Fruit fly (Drosophila melanogaster) whole organism, embryonic: ENCODE data around the gene zen2.

Experiments used
- Abd-B ChIP-seq: fragments of 200-800 bp; sonication (Bioruptor generic); optimal IDR thresholded peaks from 2 replicates; lab custom pipeline; 2018; ENCODE audit warnings: missing biosample characterization, mild to moderate bottlenecking, missing genetic modification characterization, moderate library complexity
- Atf6 ChIP-seq: fragments of 200-800 bp; sonication (Bioruptor generic); IDR thresholded peaks from 2 replicates; pipeline ENCODE4 v1.3.6; 2022; ENCODE audit warnings: missing biosample characterization, missing genetic modification characterization
- CG10274 ChIP-seq: fragments of 200-800 bp; sonication (Bioruptor generic); optimal IDR thresholded peaks from 3 replicates; lab custom pipeline; 2017; ENCODE audit warnings: missing biosample characterization, mild to moderate bottlenecking, missing genetic modification characterization
- CG12769 ChIP-seq: fragments of 200-800 bp; sonication (Bioruptor generic); optimal IDR thresholded peaks from 2 replicates; lab custom pipeline; 2019; ENCODE audit warnings: missing biosample characterization, mild to moderate bottlenecking, missing genetic modification characterization, moderate library complexity
- CG13287 ChIP-seq: fragments of 200-800 bp; sonication (Bioruptor generic); IDR thresholded peaks from 2 replicates; pipeline ENCODE4 v1.3.6; 2022; ENCODE audit warnings: missing biosample characterization, missing genetic modification characterization; ENCODE audit not compliant: partially characterized antibody
- CG15073 ChIP-seq: fragments of 200-800 bp; sonication (Bioruptor generic); optimal IDR thresholded peaks from 2 replicates; lab custom pipeline; 2016; ENCODE audit warnings: missing biosample characterization, missing genetic modification characterization
- CG16779 ChIP-seq: fragments of 200-800 bp; sonication (Bioruptor generic); IDR thresholded peaks from 2 replicates; pipeline ENCODE4 v1.3.6; 2022; ENCODE audit warnings: missing biosample characterization, missing genetic modification characterization
- CG17361 ChIP-seq: fragments of 200-800 bp; sonication (Bioruptor generic); IDR thresholded peaks from 3 replicates; pipeline ENCODE4 v1.3.6; 2022; ENCODE audit warnings: missing biosample characterization, missing genetic modification characterization
- CG1792 ChIP-seq: fragments of 200-800 bp; sonication (Bioruptor generic); optimal IDR thresholded peaks from 2 replicates; lab custom pipeline; 2016; ENCODE audit warnings: missing biosample characterization, missing genetic modification characterization
- CG33557 ChIP-seq: fragments of 200-800 bp; sonication (Bioruptor generic); optimal IDR thresholded peaks from 2 replicates; lab custom pipeline; 2019; ENCODE audit warnings: missing biosample characterization, mild to moderate bottlenecking, missing genetic modification characterization, moderate library complexity
- CG3995 ChIP-seq: fragments of 200-800 bp; sonication (Bioruptor generic); optimal IDR thresholded peaks from 3 replicates; lab custom pipeline; 2016; ENCODE audit warnings: missing biosample characterization, missing genetic modification characterization
- CG4404 ChIP-seq: fragments of 200-800 bp; sonication (Bioruptor generic); IDR thresholded peaks from 2 replicates; pipeline ENCODE4 v1.3.6; 2022; ENCODE audit warnings: missing biosample characterization, missing genetic modification characterization
- CG6254 ChIP-seq: fragments of 200-800 bp; sonication (Bioruptor generic); optimal IDR thresholded peaks from 3 replicates; lab custom pipeline; 2017; ENCODE audit warnings: mild to moderate bottlenecking, missing biosample characterization, missing genetic modification reagents, missing genetic modification characterization
- CG6654 ChIP-seq: fragments of 200-800 bp; sonication (Bioruptor generic); optimal IDR thresholded peaks from 2 replicates; lab custom pipeline; 2017; ENCODE audit warnings: missing biosample characterization, mild to moderate bottlenecking, missing genetic modification characterization
- CG7786 ChIP-seq: fragments of 200-800 bp; sonication (Bioruptor generic); optimal IDR thresholded peaks from 2 replicates; lab custom pipeline; 2016; ENCODE audit warnings: missing biosample characterization, missing genetic modification characterization
- CG9215 ChIP-seq: fragments of 200-800 bp; sonication (Bioruptor generic); IDR thresholded peaks from 2 replicates; pipeline ENCODE4 v1.3.6; 2022; ENCODE audit warnings: missing biosample characterization, missing genetic modification characterization
- Ets97D ChIP-seq: fragments of 200-800 bp; sonication (Bioruptor generic); optimal IDR thresholded peaks from 3 replicates; lab custom pipeline; 2016; ENCODE audit warnings: missing biosample characterization, missing genetic modification characterization
- Gsc ChIP-seq: fragments of 200-800 bp; sonication (Bioruptor generic); IDR thresholded peaks from 2 replicates; pipeline ENCODE4 v1.3.6; 2022; ENCODE audit warnings: missing biosample characterization, missing genetic modification characterization
- HLH3B ChIP-seq: fragments of 200-800 bp; sonication (Bioruptor generic); IDR thresholded peaks from 2 replicates; pipeline ENCODE4 v1.3.6; 2022; ENCODE audit warnings: missing biosample characterization, missing genetic modification characterization
- HLH4C ChIP-seq: fragments of 200-800 bp; sonication (Bioruptor generic); IDR thresholded peaks from 3 replicates; pipeline ENCODE4 v1.3.6; 2022; ENCODE audit warnings: missing biosample characterization, missing genetic modification characterization; ENCODE audit not compliant: partially characterized antibody
- Kr ChIP-seq: fragments of 200-800 bp; sonication (Bioruptor generic); optimal IDR thresholded peaks from 2 replicates; lab custom pipeline; 2017; ENCODE audit warnings: missing biosample characterization, mild to moderate bottlenecking, missing genetic modification characterization
- NFAT ChIP-seq: fragments of 200-800 bp; sonication (Bioruptor generic); IDR thresholded peaks from 2 replicates; pipeline ENCODE4 v1.3.6; 2022; ENCODE audit warnings: missing biosample characterization, missing genetic modification characterization
- NK7.1 ChIP-seq: fragments of 200-800 bp; sonication (Bioruptor generic); optimal IDR thresholded peaks from 3 replicates; lab custom pipeline; 2016; ENCODE audit warnings: missing biosample characterization, missing genetic modification characterization
- Nf-YA ChIP-seq: fragments of 200-800 bp; sonication (Bioruptor generic); IDR thresholded peaks from 2 replicates; pipeline ENCODE4 v1.3.6; 2022; ENCODE audit warnings: missing biosample characterization, missing genetic modification characterization
- Nf-YC ChIP-seq: fragments of 200-800 bp; optimal IDR thresholded peaks from 3 replicates; lab custom pipeline; 2019; ENCODE audit warnings: missing biosample characterization, mild to moderate bottlenecking, missing genetic modification characterization, moderate library complexity
- NfI ChIP-seq: fragments of 200-800 bp; sonication (Bioruptor generic); optimal IDR thresholded peaks from 3 replicates; lab custom pipeline; 2018; ENCODE audit warnings: missing biosample characterization, mild to moderate bottlenecking, missing genetic modification characterization, moderate library complexity
- Sry-β ChIP-seq: fragments of 200-800 bp; sonication (Bioruptor generic); optimal IDR thresholded peaks from 2 replicates; lab custom pipeline; 2018; ENCODE audit warnings: missing biosample characterization, mild to moderate bottlenecking, missing genetic modification characterization, moderate library complexity
- amos ChIP-seq: fragments of 200-800 bp; sonication (Bioruptor generic); IDR thresholded peaks from 2 replicates; pipeline ENCODE4 v1.3.6; 2022; ENCODE audit warnings: missing biosample characterization, missing genetic modification characterization; ENCODE audit not compliant: partially characterized antibody
- bigmax ChIP-seq: fragments of 200-800 bp; sonication (Bioruptor generic); optimal IDR thresholded peaks from 2 replicates; lab custom pipeline; 2018; ENCODE audit warnings: missing biosample characterization, mild to moderate bottlenecking, missing genetic modification characterization
- cato ChIP-seq: fragments of 200-800 bp; sonication (Bioruptor generic); optimal IDR thresholded peaks from 2 replicates; lab custom pipeline; 2016; ENCODE audit warnings: missing biosample characterization, missing genetic modification characterization, borderline replicate concordance
- cg ChIP-seq: fragments of 200-800 bp; sonication (Bioruptor generic); optimal IDR thresholded peaks from 3 replicates; lab custom pipeline; 2019; ENCODE audit warnings: missing biosample characterization, mild to moderate bottlenecking, missing genetic modification characterization, moderate library complexity
- chinmo ChIP-seq: fragments of 200-800 bp; sonication (Bioruptor generic); IDR thresholded peaks from 4 replicates; pipeline ENCODE4 v1.3.6; 2022; ENCODE audit warnings: missing biosample characterization, missing genetic modification characterization; ENCODE audit not compliant: partially characterized antibody
- dan ChIP-seq: fragments of 200-800 bp; sonication (Bioruptor generic); IDR thresholded peaks from 2 replicates; pipeline ENCODE4 v1.3.6; 2022; ENCODE audit warnings: missing biosample characterization, missing genetic modification characterization
- esg ChIP-seq: fragments of 200-800 bp; sonication (Bioruptor generic); conservative IDR thresholded peaks from 2 replicates; pipeline ENCODE4 v1.3.6; 2022; ENCODE audit warnings: missing biosample characterization, missing genetic modification characterization
- fd102C ChIP-seq: fragments of 200-800 bp; sonication (Bioruptor generic); optimal IDR thresholded peaks from 2 replicates; lab custom pipeline; 2018; ENCODE audit warnings: missing biosample characterization, mild to moderate bottlenecking, missing genetic modification characterization, moderate library complexity
- gem ChIP-seq: fragments of 200-800 bp; sonication (Bioruptor generic); optimal IDR thresholded peaks from 2 replicates; lab custom pipeline; 2019; ENCODE audit warnings: missing biosample characterization, mild to moderate bottlenecking, missing genetic modification characterization, moderate library complexity
- her ChIP-seq: fragments of 200-800 bp; sonication (Bioruptor generic); optimal IDR thresholded peaks from 2 replicates; lab custom pipeline; 2016; ENCODE audit warnings: missing biosample characterization, missing genetic modification characterization
- hkb ChIP-seq, 2 experiments: fragments of 200-800 bp in 1 of 2; fragments of >200 bp in 1 of 2; sonication (Bioruptor generic) in 1 of 2; IDR thresholded peaks in 1 of 2; optimal IDR thresholded peaks in 1 of 2; 2 replicates each; pipeline versions ENCODE4 v1.3.6 to Lab custom; 2017 to 2022; ENCODE audit warnings: missing biosample characterization in 1 of 2, missing genetic modification characterization in 1 of 2
- lmd ChIP-seq: fragments of 200-800 bp; sonication (Bioruptor generic); IDR thresholded peaks from 2 replicates; pipeline ENCODE4 v1.3.6; 2022; ENCODE audit warnings: missing biosample characterization, missing genetic modification characterization
- nau ChIP-seq: fragments of 200-800 bp; sonication (Bioruptor generic); optimal IDR thresholded peaks from 3 replicates; lab custom pipeline; 2017; ENCODE audit warnings: missing biosample characterization, mild to moderate bottlenecking, missing genetic modification characterization, missing genetic modification reagents
- pho ChIP-seq: fragments of 200-800 bp; sonication (Bioruptor generic); optimal IDR thresholded peaks from 2 replicates; lab custom pipeline; 2016; ENCODE audit warnings: missing biosample characterization, missing genetic modification characterization
- pnt ChIP-seq: fragments of 200-800 bp; sonication (Bioruptor generic); optimal IDR thresholded peaks from 3 replicates; lab custom pipeline; 2016; ENCODE audit warnings: missing biosample characterization, missing genetic modification characterization
- schlank ChIP-seq: fragments of 200-800 bp; sonication (Bioruptor generic); optimal IDR thresholded peaks from 2 replicates; lab custom pipeline; 2018; ENCODE audit warnings: missing biosample characterization, mild to moderate bottlenecking, missing genetic modification characterization
- slbo ChIP-seq: fragments of 200-800 bp; sonication (Bioruptor generic); IDR thresholded peaks from 2 replicates; pipeline ENCODE4 v1.3.6; 2022; ENCODE audit warnings: missing biosample characterization, missing genetic modification characterization
- slp2 ChIP-seq: fragments of 200-800 bp; sonication (Bioruptor generic); optimal IDR thresholded peaks from 2 replicates; lab custom pipeline; 2016; ENCODE audit warnings: missing biosample characterization, missing genetic modification characterization
- trem ChIP-seq: fragments of 200-800 bp; optimal IDR thresholded peaks from 3 replicates; lab custom pipeline; 2019; ENCODE audit warnings: missing biosample characterization, mild to moderate bottlenecking, missing genetic modification characterization, moderate library complexity
- unc-4 ChIP-seq: fragments of 200-800 bp; sonication (Bioruptor generic); IDR thresholded peaks from 2 replicates; pipeline ENCODE4 v1.3.6; 2022; ENCODE audit warnings: missing biosample characterization, missing genetic modification characterization; ENCODE audit not compliant: partially characterized antibody
- z ChIP-seq: fragments of 200-800 bp; sonication (Bioruptor generic); IDR thresholded peaks from 3 replicates; pipeline ENCODE4 v1.3.6; 2022; ENCODE audit warnings: missing biosample characterization, missing genetic modification characterization
- zen ChIP-seq: fragments of 200-800 bp; sonication (Bioruptor generic); optimal IDR thresholded peaks from 3 replicates; lab custom pipeline; 2018; ENCODE audit warnings: missing biosample characterization, mild to moderate bottlenecking, missing genetic modification characterization, moderate library complexity

zen2 gene

dm6 chr3R:6762794-6763407 is 19.0 kb upstream of the zen2 start (continued):
- peak; percentile 79 for TF ChIP-seq CG6254
- peak; percentile 89 for TF ChIP-seq Abd-B (GFP tag; lab: Kevin White, UChicago)
- peak; percentile 97 for TF ChIP-seq fd102C (GFP tag; lab: Kevin White, UChicago)
- peak; percentile 25 for TF ChIP-seq Sry-β (GFP tag; lab: Kevin White, UChicago)
- no peak for TF ChIP-seq unc-4
- TF ChIP-seq z (GFP tag; lab: Robert Waterston, UW), result no peak
- TF ChIP-seq her (GFP tag; lab: Kevin White, UChicago), result peak; percentile 4
- peak; percentile 6 for TF ChIP-seq NK7.1 (GFP tag; lab: Kevin White, UChicago)
- TF ChIP-seq dan (GFP tag; lab: Robert Waterston, UW), result peak; percentile 53
- no peak for TF ChIP-seq amos (GFP tag; lab: Robert Waterston, UW)
- peak; percentile 41 for TF ChIP-seq nau (GFP tag; lab: Kevin White, UChicago)
- no peak for TF ChIP-seq chinmo (GFP tag; lab: Robert Waterston, UW)
- peak; percentile 100 for TF ChIP-seq zen (tag; lab: Kevin White, UChicago)
- TF ChIP-seq gem (tag; lab: Kevin White, UChicago), result peak; percentile 97
- no peak for TF ChIP-seq CG3995 (GFP tag; lab: Kevin White, UChicago)
- TF ChIP-seq Gsc (GFP tag; lab: Robert Waterston, UW), result peak; percentile 45; the same call in 1 of the 2 replicates
- peak; percentile 40; the same call in 1 of the 2 replicates for TF ChIP-seq CG9215
- peak; percentile 24 for TF ChIP-seq Nf-YC (tag; lab: Kevin White, UChicago)
- peak; percentile 66 for TF ChIP-seq esg (GFP tag; lab: Robert Waterston, UW)
- no peak for TF ChIP-seq pho
- TF ChIP-seq hkb (optimal IDR thresholded peaks at IDR 0.05; lab: Kevin White, UChicago), result no peak
- TF ChIP-seq hkb (GFP tag; IDR thresholded peaks at IDR 0.05; lab: Robert Waterston, UW), result peak; percentile 59
- peak; percentile 35 for TF ChIP-seq CG1792 (GFP tag; lab: Kevin White, UChicago)
- peak; percentile 17 for TF ChIP-seq Ets97D (GFP tag; lab: Kevin White, UChicago)
- TF ChIP-seq NFAT, result no peak
- no peak for TF ChIP-seq CG16779 (GFP tag; lab: Robert Waterston, UW)
- TF ChIP-seq cg, result peak; percentile 64
- peak; percentile 62; the same call in 1 of the 2 replicates for TF ChIP-seq HLH3B (GFP tag; lab: Robert Waterston, UW)
- peak; percentile 9; the same call in 1 of the 2 replicates for TF ChIP-seq Nf-YA (GFP tag; lab: Robert Waterston, UW)
- no peak for TF ChIP-seq CG12769 (tag; lab: Kevin White, UChicago)
- peak; percentile 99 for TF ChIP-seq CG33557 (GFP tag; lab: Kevin White, UChicago)
- TF ChIP-seq CG13287, result no peak
- TF ChIP-seq Atf6 (GFP tag; lab: Robert Waterston, UW), result peak; percentile 17; the same call in 1 of the 2 replicates
- peak; percentile 9 for TF ChIP-seq pnt (GFP tag; lab: Kevin White, UChicago)
- peak; percentile 70 for TF ChIP-seq lmd
- TF ChIP-seq NfI (GFP tag; lab: Kevin White, UChicago), result peak; percentile 29
- TF ChIP-seq slp2, result peak; percentile 31
- TF ChIP-seq trem (tag; lab: Kevin White, UChicago), result peak; percentile 95
- peak; percentile 86 for TF ChIP-seq Kr (GFP tag; lab: Kevin White, UChicago)
- peak; percentile 51 for TF ChIP-seq slbo
- peak; percentile 24 for TF ChIP-seq CG6654 (GFP tag; lab: Kevin White, UChicago)
- TF ChIP-seq schlank (tag; lab: Kevin White, UChicago), result no peak
- TF ChIP-seq CG4404 (GFP tag; lab: Robert Waterston, UW), result peak; percentile 93
- no peak for TF ChIP-seq HLH4C (GFP tag; lab: Robert Waterston, UW)
- TF ChIP-seq CG17361 (GFP tag; lab: Robert Waterston, UW), result peak; percentile 98
- TF ChIP-seq CG7786 (GFP tag; lab: Kevin White, UChicago), result peak; percentile 3
- TF ChIP-seq bigmax (GFP tag; lab: Kevin White, UChicago), result no peak
- no peak for TF ChIP-seq CG10274 (GFP tag; lab: Kevin White, UChicago)
- peak; percentile 63 for TF ChIP-seq cato (GFP tag; lab: Kevin White, UChicago)
- peak; percentile 20 for TF ChIP-seq CG15073 (GFP tag; lab: Kevin White, UChicago)
